Worm (Caenorhabditis elegans): ENCODE measurements around the gene mls-1.

ce11 chrIII:7484765-7485164 is 24.6 kb downstream of the mls-1 start:
- no peak for TF ChIP-seq flt-1 (GFP tag; IDR thresholded peaks at IDR 0.05)
- no peak for TF ChIP-seq aly-1 (tag; optimal IDR thresholded peaks at IDR 0.05)
- TF ChIP-seq ama-1 (optimal IDR thresholded peaks at IDR 0.05): no peak
- no peak for TF ChIP-seq pes-1 (GFP tag; IDR thresholded peaks at IDR 0.05)
- TF ChIP-seq hnd-1 (tag; optimal IDR thresholded peaks at IDR 0.05): no peak

Data from whole organism, early embryonic.